Worm (Caenorhabditis elegans) whole organism, late embryonic: Measurements from ENCODE around the gene Y40H7A.10.

Experiments
- ceh-48 ChIP-seq: sonication (generic microtip); optimal IDR thresholded peaks from 2 replicates; lab custom pipeline; 2016; ENCODE audit warnings: missing genetic modification characterization, inconsistent platforms, missing compliant biosample characterization
- ets-4 ChIP-seq: sonication (generic microtip); optimal IDR thresholded peaks from 2 replicates; lab custom pipeline; 2016; ENCODE audit warnings: missing genetic modification characterization, missing compliant biosample characterization
- gmeb-2 ChIP-seq: sonication (generic microtip); optimal IDR thresholded peaks from 2 replicates; lab custom pipeline; 2016; ENCODE audit warnings: missing genetic modification characterization, inconsistent platforms, missing compliant biosample characterization
- lim-6 ChIP-seq: sonication (generic microtip); optimal IDR thresholded peaks from 2 replicates; lab custom pipeline; 2016; ENCODE audit warnings: missing genetic modification characterization, missing compliant biosample characterization
- nhr-11 ChIP-seq: fragments of 150-350 bp; optimal IDR thresholded peaks from 2 replicates; lab custom pipeline; 2014; ENCODE audit warnings: missing biosample characterization, missing genetic modification characterization
- nhr-232 ChIP-seq: sonication (generic microtip); optimal IDR thresholded peaks from 2 replicates; lab custom pipeline; 2016; ENCODE audit warnings: missing genetic modification characterization, missing compliant biosample characterization
- pag-3 ChIP-seq: sonication (generic microtip); optimal IDR thresholded peaks from 2 replicates; lab custom pipeline; 2016; ENCODE audit warnings: missing compliant biosample characterization, missing genetic modification characterization, borderline replicate concordance
- pha-4 ChIP-seq: fragments of 150-350 bp; optimal IDR thresholded peaks from 2 replicates; lab custom pipeline; 2018; ENCODE audit warnings: missing biosample characterization, missing genetic modification reagents, missing genetic modification characterization

DNA sequence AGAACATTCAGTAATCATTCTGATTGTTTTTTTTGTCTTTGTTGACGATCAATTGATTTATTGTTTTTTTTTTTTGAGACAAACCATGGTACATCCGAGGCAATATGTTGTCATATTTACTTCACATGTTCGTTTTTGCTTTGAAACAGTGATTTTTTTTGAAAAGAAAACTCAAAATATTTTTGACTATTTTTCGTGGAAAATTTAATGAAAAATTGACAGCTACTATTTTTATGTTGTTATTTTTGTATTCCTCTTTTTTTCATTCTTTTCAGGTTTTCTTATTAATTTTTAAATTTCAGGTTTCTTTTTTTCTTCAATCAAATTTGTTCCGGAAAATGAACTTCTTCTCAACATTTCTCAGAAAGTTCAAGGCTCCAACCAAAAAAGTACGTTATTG lies 30.3 kb upstream of the Y40H7A.10 start, which contains the start of gene Y73F8A.36:
- TF ChIP-seq ets-4 (tag; lab: Kevin White, UChicago) (no peak), ceh-48 (tag; lab: Kevin White, UChicago) (no peak), pag-3 (no peak), pha-4 (no peak), gmeb-2 (tag; lab: Kevin White, UChicago) (no peak), nhr-232 (tag; lab: Kevin White, UChicago) (no peak), nhr-11 (tag; lab: Kevin White, UChicago) (no peak), lim-6 (tag; lab: Kevin White, UChicago) (no peak)
